Fruit fly (Drosophila melanogaster) whole organism, embryonic: ENCODE data around the gene rols.

Source experiments
- CG1024 ChIP-seq: fragments of 200-800 bp; sonication (Bioruptor generic); IDR thresholded peaks from 2 replicates; pipeline ENCODE4 v1.3.6; 2022; ENCODE audit warnings: missing biosample characterization, missing genetic modification characterization
- CG13424 ChIP-seq: fragments of 200-800 bp; sonication (Bioruptor generic); optimal IDR thresholded peaks from 2 replicates; lab custom pipeline; 2019; ENCODE audit warnings: missing biosample characterization, mild to moderate bottlenecking, missing genetic modification characterization, moderate library complexity
- CG15601 ChIP-seq: fragments of 200-800 bp; sonication (Bioruptor generic); optimal IDR thresholded peaks from 3 replicates; lab custom pipeline; 2019; ENCODE audit warnings: missing biosample characterization, mild to moderate bottlenecking, missing genetic modification characterization, moderate library complexity
- CG3995 ChIP-seq: fragments of 200-800 bp; sonication (Bioruptor generic); optimal IDR thresholded peaks from 3 replicates; lab custom pipeline; 2016; ENCODE audit warnings: missing biosample characterization, missing genetic modification characterization
- CG7987 ChIP-seq: fragments of 200-800 bp; sonication (Bioruptor generic); optimal IDR thresholded peaks from 2 replicates; lab custom pipeline; 2018; ENCODE audit warnings: missing biosample characterization, mild to moderate bottlenecking, missing genetic modification characterization, moderate library complexity
- stc ChIP-seq: fragments of 200-800 bp; sonication (Bioruptor generic); IDR thresholded peaks from 2 replicates; pipeline ENCODE4 v1.3.6; 2022; ENCODE audit warnings: missing biosample characterization, missing genetic modification characterization

DNA sequence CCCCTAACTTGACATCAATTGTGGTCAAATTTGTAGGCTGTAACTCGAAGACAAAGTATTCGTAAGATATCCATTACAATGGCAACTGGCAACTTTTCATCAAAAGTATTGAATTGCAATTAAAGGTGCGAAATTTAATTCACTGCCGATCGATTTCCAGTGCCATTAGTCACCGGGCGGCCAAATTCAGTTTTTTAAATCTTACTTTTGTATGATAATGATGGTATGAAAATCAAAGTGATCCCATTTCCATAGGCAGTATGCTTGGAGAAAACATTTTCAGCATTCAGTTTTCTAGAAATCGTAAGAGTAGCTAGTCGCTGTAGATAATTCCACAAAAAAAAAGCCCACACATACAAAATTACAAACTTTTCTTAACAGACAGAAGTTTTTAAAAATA, 20.4 kb downstream of the rols start, which contains the start of gene CG43638:
- TF ChIP-seq CG15601 (tag; lab: Kevin White, UChicago) (no peak), CG1024 (no peak), CG13424 (tag; lab: Kevin White, UChicago) (no peak), CG3995 (GFP tag; lab: Kevin White, UChicago) (no peak), CG7987 (no peak), stc (GFP tag; lab: Robert Waterston, UW) (no peak)
